Fruit fly (Drosophila melanogaster) whole organism: Measurements from ENCODE around the gene spz4.

Source experiments
- CG8478 ChIP-seq: fragments of >200 bp; optimal IDR thresholded peaks from 2 replicates; lab custom pipeline; 2018; ENCODE audit warnings: inconsistent platforms
- psq ChIP-seq: fragments of >200 bp; optimal IDR thresholded peaks from 2 replicates; lab custom pipeline; 2017
- usp ChIP-seq: fragments of >200 bp; optimal IDR thresholded peaks from 2 replicates; lab custom pipeline; 2017; ENCODE audit warnings: missing biosample characterization, missing genetic modification characterization, mixed read lengths

dm6 chr2L:11484407-11484806 lies 17.1 kb upstream of the spz4 start, which contains the start of the genes CG43355 and sala:
- TF ChIP-seq usp (GFP tag; lab: Kevin White, UChicago) (no peak), psq (lab: Kevin White, UChicago) (no peak), CG8478 (lab: Kevin White, UChicago) (no peak)
